Fruit fly (Drosophila melanogaster) whole organism, embryonic: ENCODE data around the gene CG43645.

ENCODE experiments used
- Atf6 ChIP-seq: fragments of 200-800 bp; sonication (Bioruptor generic); IDR thresholded peaks from 2 replicates; pipeline ENCODE4 v1.3.6; 2022; ENCODE audit warnings: missing biosample characterization, missing genetic modification characterization
- Blimp-1 ChIP-seq: fragments of 200-800 bp; sonication (Bioruptor generic); optimal IDR thresholded peaks from 3 replicates; lab custom pipeline; 2018; ENCODE audit warnings: missing biosample characterization, missing genetic modification characterization, mild to moderate bottlenecking, moderate library complexity, missing genetic modification reagents
- CG11093 ChIP-seq: fragments of 200-800 bp; sonication (Bioruptor generic); IDR thresholded peaks from 3 replicates; pipeline ENCODE4 v1.3.6; 2022; ENCODE audit warnings: missing biosample characterization, missing genetic modification characterization
- CG11398 ChIP-seq: fragments of 200-800 bp; sonication (Bioruptor generic); optimal IDR thresholded peaks from 2 replicates; lab custom pipeline; 2016; ENCODE audit warnings: missing biosample characterization, missing genetic modification characterization
- CG11560 ChIP-seq: fragments of 200-800 bp; sonication (Bioruptor generic); IDR thresholded peaks from 3 replicates; pipeline ENCODE4 v1.3.6; 2022; ENCODE audit warnings: missing biosample characterization, missing genetic modification characterization
- CG13287 ChIP-seq: fragments of 200-800 bp; sonication (Bioruptor generic); IDR thresholded peaks from 2 replicates; pipeline ENCODE4 v1.3.6; 2022; ENCODE audit warnings: missing biosample characterization, missing genetic modification characterization; ENCODE audit not compliant: partially characterized antibody
- CG14710 ChIP-seq: fragments of 200-800 bp; sonication (Bioruptor generic); optimal IDR thresholded peaks from 3 replicates; lab custom pipeline; 2019; ENCODE audit warnings: missing biosample characterization, mild to moderate bottlenecking, missing genetic modification characterization, moderate library complexity
- CG14965 ChIP-seq: fragments of 200-800 bp; sonication (Bioruptor generic); optimal IDR thresholded peaks from 2 replicates; lab custom pipeline; 2016; ENCODE audit warnings: missing biosample characterization, missing genetic modification characterization, borderline replicate concordance
- CG15696 ChIP-seq: fragments of 200-800 bp; sonication (Bioruptor generic); optimal IDR thresholded peaks from 2 replicates; lab custom pipeline; 2019; ENCODE audit warnings: missing biosample characterization, mild to moderate bottlenecking, missing genetic modification characterization, moderate library complexity
- CG17359 ChIP-seq: fragments of 200-800 bp; sonication (Bioruptor generic); optimal IDR thresholded peaks from 3 replicates; lab custom pipeline; 2018; ENCODE audit warnings: missing biosample characterization, mild to moderate bottlenecking, missing genetic modification characterization, moderate library complexity
- CG17829 ChIP-seq: fragments of 200-800 bp; optimal IDR thresholded peaks from 2 replicates; lab custom pipeline; 2019; ENCODE audit warnings: missing biosample characterization, mild to moderate bottlenecking, missing genetic modification characterization, moderate library complexity
- CG17912 ChIP-seq: fragments of 200-800 bp; sonication (Bioruptor generic); optimal IDR thresholded peaks from 2 replicates; lab custom pipeline; 2018; ENCODE audit warnings: missing biosample characterization, mild to moderate bottlenecking, missing genetic modification characterization
- CG18262 ChIP-seq: fragments of 200-800 bp; optimal IDR thresholded peaks from 3 replicates; lab custom pipeline; 2019; ENCODE audit warnings: missing biosample characterization, mild to moderate bottlenecking, missing genetic modification characterization, moderate library complexity
- CG2199 ChIP-seq: fragments of 200-800 bp; sonication (Bioruptor generic); IDR thresholded peaks from 3 replicates; pipeline ENCODE4 v1.3.6; 2022; ENCODE audit warnings: missing biosample characterization, missing genetic modification characterization
- CG30020 ChIP-seq: fragments of 200-800 bp; optimal IDR thresholded peaks from 2 replicates; lab custom pipeline; 2019; ENCODE audit warnings: missing biosample characterization, mild to moderate bottlenecking, missing genetic modification characterization, moderate library complexity
- CG31224 ChIP-seq: fragments of 200-800 bp; sonication (Bioruptor generic); IDR thresholded peaks from 2 replicates; pipeline ENCODE4 v1.3.6; 2022; ENCODE audit warnings: missing biosample characterization, missing genetic modification characterization
- CG32772 ChIP-seq: fragments of 200-800 bp; sonication (Bioruptor generic); IDR thresholded peaks from 2 replicates; pipeline ENCODE4 v1.3.6; 2022; ENCODE audit warnings: missing biosample characterization, missing genetic modification characterization
- CG34422 ChIP-seq: fragments of 200-800 bp; sonication (Bioruptor generic); IDR thresholded peaks from 3 replicates; pipeline ENCODE4 v1.3.6; 2022; ENCODE audit warnings: missing biosample characterization, missing genetic modification characterization
- CG3847 ChIP-seq: fragments of 200-800 bp; sonication (Bioruptor generic); IDR thresholded peaks from 2 replicates; pipeline ENCODE4 v1.3.6; 2022; ENCODE audit warnings: missing biosample characterization, missing genetic modification characterization
- CG6272 ChIP-seq: fragments of 200-800 bp; sonication (Bioruptor generic); IDR thresholded peaks from 2 replicates; pipeline ENCODE4 v1.3.6; 2022; ENCODE audit warnings: missing biosample characterization, missing genetic modification characterization
- CG7963 ChIP-seq: fragments of 200-800 bp; sonication (Bioruptor generic); IDR thresholded peaks from 3 replicates; pipeline ENCODE4 v1.3.6; 2022; ENCODE audit warnings: missing biosample characterization, missing genetic modification characterization; ENCODE audit not compliant: partially characterized antibody
- CG9609 ChIP-seq: fragments of 200-800 bp; sonication (Bioruptor generic); optimal IDR thresholded peaks from 3 replicates; lab custom pipeline; 2016; ENCODE audit warnings: missing biosample characterization, missing genetic modification characterization
- D19A ChIP-seq: fragments of 200-800 bp; optimal IDR thresholded peaks from 3 replicates; lab custom pipeline; 2019; ENCODE audit warnings: missing biosample characterization, mild to moderate bottlenecking, missing genetic modification characterization, moderate library complexity
- Eip74EF ChIP-seq, 2 experiments: fragments of 200-800 bp in 1 of 2; fragments of >200 bp in 1 of 2; sonication (Bioruptor generic) in 1 of 2; optimal IDR thresholded peaks; 2 replicates each; lab custom pipeline; 2017 to 2019; ENCODE audit warnings: missing biosample characterization in 2 of 2, missing genetic modification characterization in 2 of 2, mild to moderate bottlenecking in 1 of 2, moderate library complexity in 1 of 2
- Ets97D ChIP-seq: fragments of 200-800 bp; sonication (Bioruptor generic); optimal IDR thresholded peaks from 3 replicates; lab custom pipeline; 2016; ENCODE audit warnings: missing biosample characterization, missing genetic modification characterization
- HLH54F ChIP-seq: fragments of 200-800 bp; sonication (Bioruptor generic); optimal IDR thresholded peaks from 3 replicates; lab custom pipeline; 2016; ENCODE audit warnings: missing biosample characterization, missing genetic modification characterization
- Hsf ChIP-seq: fragments of 200-800 bp; sonication (Bioruptor generic); optimal IDR thresholded peaks from 3 replicates; lab custom pipeline; 2016; ENCODE audit warnings: missing biosample characterization, missing genetic modification characterization
- Jarid2 ChIP-seq: fragments of 200-800 bp; sonication (Bioruptor generic); optimal IDR thresholded peaks from 3 replicates; lab custom pipeline; 2017; ENCODE audit warnings: mild to moderate bottlenecking, missing biosample characterization, missing genetic modification reagents, missing genetic modification characterization
- NFAT ChIP-seq: fragments of 200-800 bp; sonication (Bioruptor generic); IDR thresholded peaks from 2 replicates; pipeline ENCODE4 v1.3.6; 2022; ENCODE audit warnings: missing biosample characterization, missing genetic modification characterization
- PHDP ChIP-seq: fragments of 200-800 bp; sonication (Bioruptor generic); optimal IDR thresholded peaks from 3 replicates; lab custom pipeline; 2018; ENCODE audit warnings: missing biosample characterization, mild to moderate bottlenecking, missing genetic modification characterization, moderate library complexity
- Ptx1 ChIP-seq: fragments of 200-800 bp; sonication (Bioruptor generic); IDR thresholded peaks from 2 replicates; pipeline ENCODE4 v1.3.6; 2022; ENCODE audit warnings: missing biosample characterization, missing genetic modification characterization
- Side ChIP-seq: fragments of 200-800 bp; sonication (Bioruptor generic); optimal IDR thresholded peaks from 2 replicates; lab custom pipeline; 2016; ENCODE audit warnings: missing biosample characterization, missing genetic modification characterization
- Xbp1 ChIP-seq: fragments of 200-800 bp; sonication (Bioruptor generic); optimal IDR thresholded peaks from 3 replicates; lab custom pipeline; 2016; ENCODE audit warnings: missing biosample characterization, mild to moderate bottlenecking, missing genetic modification characterization
- ara ChIP-seq: fragments of 200-800 bp; sonication (Bioruptor generic); IDR thresholded peaks from 2 replicates; pipeline ENCODE4 v1.3.6; 2022; ENCODE audit warnings: missing biosample characterization, missing genetic modification characterization
- caup ChIP-seq: fragments of 200-800 bp; sonication (Bioruptor generic); optimal IDR thresholded peaks from 3 replicates; lab custom pipeline; 2017; ENCODE audit warnings: missing biosample characterization, mild to moderate bottlenecking, missing genetic modification characterization, moderate library complexity; ENCODE audit not compliant: severe bottlenecking
- hkb ChIP-seq, 2 experiments: fragments of 200-800 bp in 1 of 2; fragments of >200 bp in 1 of 2; sonication (Bioruptor generic) in 1 of 2; IDR thresholded peaks in 1 of 2; optimal IDR thresholded peaks in 1 of 2; 2 replicates each; pipeline versions ENCODE4 v1.3.6 to Lab custom; 2017 to 2022; ENCODE audit warnings: missing biosample characterization in 1 of 2, missing genetic modification characterization in 1 of 2
- ind ChIP-seq: fragments of 200-800 bp; sonication (Bioruptor generic); optimal IDR thresholded peaks from 3 replicates; lab custom pipeline; 2016; ENCODE audit warnings: missing biosample characterization, missing genetic modification characterization
- jigr1 ChIP-seq: fragments of 200-800 bp; sonication (Bioruptor generic); IDR thresholded peaks from 3 replicates; pipeline ENCODE4 v1.3.6; 2022; ENCODE audit warnings: missing biosample characterization, missing genetic modification characterization
- knrl ChIP-seq: fragments of 200-800 bp; sonication (Bioruptor generic); IDR thresholded peaks from 3 replicates; pipeline ENCODE4 v1.3.6; 2022; ENCODE audit warnings: missing biosample characterization, missing genetic modification characterization; ENCODE audit not compliant: partially characterized antibody
- mam ChIP-seq: fragments of 200-800 bp; sonication (Bioruptor generic); optimal IDR thresholded peaks from 3 replicates; lab custom pipeline; 2016; ENCODE audit warnings: missing biosample characterization, missing genetic modification characterization
- mirr ChIP-seq: fragments of 200-800 bp; sonication (Bioruptor generic); optimal IDR thresholded peaks from 3 replicates; lab custom pipeline; 2018; ENCODE audit warnings: missing biosample characterization, mild to moderate bottlenecking, missing genetic modification characterization
- nom ChIP-seq: fragments of 200-800 bp; sonication (Bioruptor generic); optimal IDR thresholded peaks from 2 replicates; lab custom pipeline; 2017; ENCODE audit warnings: missing biosample characterization, missing genetic modification characterization, mild to moderate bottlenecking, moderate library complexity, missing genetic modification reagents
- pita ChIP-seq: fragments of 200-800 bp; sonication (Bioruptor generic); optimal IDR thresholded peaks from 2 replicates; lab custom pipeline; 2017; ENCODE audit warnings: missing biosample characterization, mild to moderate bottlenecking, missing genetic modification characterization
- row ChIP-seq: fragments of 200-800 bp; sonication (Bioruptor generic); IDR thresholded peaks from 3 replicates; pipeline ENCODE4 v1.3.6; 2022; ENCODE audit warnings: missing biosample characterization, missing genetic modification characterization
- sd ChIP-seq: fragments of 200-800 bp; sonication (Bioruptor generic); optimal IDR thresholded peaks from 3 replicates; lab custom pipeline; 2018; ENCODE audit warnings: missing biosample characterization, mild to moderate bottlenecking, missing genetic modification characterization, moderate library complexity
- tio ChIP-seq: fragments of 200-800 bp; sonication (Bioruptor generic); optimal IDR thresholded peaks from 2 replicates; lab custom pipeline; 2017; ENCODE audit warnings: missing biosample characterization, missing genetic modification characterization, inconsistent platforms
- wor ChIP-seq: fragments of 200-800 bp; sonication (Bioruptor generic); IDR thresholded peaks from 2 replicates; pipeline ENCODE4 v1.3.6; 2022; ENCODE audit warnings: missing biosample characterization, missing genetic modification characterization

CG43645 gene

DNA sequence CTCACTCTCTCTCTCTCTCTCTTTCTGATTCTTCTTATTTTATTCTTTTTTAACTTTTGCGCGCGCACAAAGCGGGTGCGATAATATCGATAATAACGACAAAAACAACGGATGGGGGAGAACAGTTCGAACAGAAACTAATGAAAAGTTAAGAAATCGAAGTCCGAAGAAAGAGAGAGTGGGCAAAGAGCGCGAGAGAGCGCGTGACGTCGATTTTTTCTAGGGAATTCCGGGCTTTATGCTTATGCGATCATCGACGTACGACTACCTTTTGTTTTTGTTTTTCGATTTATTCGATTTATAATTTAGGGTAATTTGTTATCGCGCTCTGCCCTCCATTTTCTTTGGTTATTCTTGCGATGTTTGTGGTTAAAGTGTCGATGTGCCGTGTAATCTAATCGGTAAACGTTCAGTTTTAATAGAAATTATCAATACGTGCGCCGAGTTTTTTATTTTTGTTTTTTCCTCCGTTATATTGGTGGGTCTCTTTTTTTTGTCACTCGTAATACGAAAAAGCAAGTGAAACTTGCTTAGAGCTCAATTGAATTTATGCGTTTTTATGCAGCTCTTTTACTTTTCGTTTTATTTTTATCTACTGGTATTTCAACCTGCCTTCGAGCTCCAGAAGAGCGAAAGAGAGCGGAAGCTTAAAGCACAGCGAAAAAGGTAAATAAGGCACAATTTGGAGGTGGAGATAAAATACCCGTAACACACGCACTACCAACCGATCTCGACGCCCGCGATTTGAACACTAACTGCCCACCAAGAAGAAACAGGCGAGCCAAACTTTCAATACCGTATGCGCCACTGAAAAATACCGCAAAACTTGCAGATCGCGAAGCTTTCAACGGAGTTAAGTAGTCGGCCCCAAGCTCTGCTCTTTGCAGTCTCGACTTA is 35.7 kb upstream of the CG43645 start, which contains the start of gene dl (continued):
- TF ChIP-seq CG2199 (GFP tag; lab: Robert Waterston, UW) (peak; percentile 13; the same call in 1 of the 3 replicates), Ets97D (no peak), ara (GFP tag; lab: Robert Waterston, UW) (0 out of 2 replicates have a peak, but pooled peaks have one; percentile 13), CG34422 (GFP tag; lab: Robert Waterston, UW) (peak; percentile 18; the same call in 1 of the 3 replicates), knrl (no peak; the same call in 2 of the 3 replicates), CG17912 (GFP tag; lab: Kevin White, UChicago) (no peak), Hsf (GFP tag; lab: Kevin White, UChicago) (no peak), CG11560 (peak; percentile 47; the same call in 1 of the 3 replicates), CG11093 (GFP tag; lab: Robert Waterston, UW) (no peak), caup (GFP tag; lab: Kevin White, UChicago) (no peak), HLH54F (GFP tag; lab: Kevin White, UChicago) (no peak), CG17359 (tag; lab: Kevin White, UChicago) (no peak), wor (GFP tag; lab: Robert Waterston, UW) (no peak), CG30020 (tag; lab: Kevin White, UChicago) (no peak), Xbp1 (no peak), CG31224 (GFP tag; lab: Robert Waterston, UW) (no peak), jigr1 (GFP tag; lab: Robert Waterston, UW) (no peak), Side (GFP tag; lab: Kevin White, UChicago) (no peak), Jarid2 (GFP tag; lab: Kevin White, UChicago) (peak; percentile 90), CG15696 (tag; lab: Kevin White, UChicago) (no peak), ind (no peak), CG17829 (tag; lab: Kevin White, UChicago) (no peak), row (GFP tag; lab: Robert Waterston, UW) (peak; percentile 55; the same call in 2 of the 3 replicates), CG14710 (tag; lab: Kevin White, UChicago) (no peak), Blimp-1 (GFP tag; lab: Kevin White, UChicago) (peak; percentile 58), Eip74EF (GFP tag; optimal IDR thresholded peaks at IDR 0.05; lab: Kevin White, UChicago) (no peak), Atf6 (GFP tag; lab: Robert Waterston, UW) (0 out of 2 replicates have a peak, but pooled peaks have one; percentile 22), hkb (optimal IDR thresholded peaks at IDR 0.05; lab: Kevin White, UChicago) (no peak), hkb (GFP tag; IDR thresholded peaks at IDR 0.05; lab: Robert Waterston, UW) (peak; percentile 9; the same call in 1 of the 2 replicates), CG6272 (no peak), CG9609 (GFP tag; lab: Kevin White, UChicago) (no peak), CG11398 (no peak), CG13287 (GFP tag; lab: Robert Waterston, UW) (peak; percentile 38; the same call in 1 of the 2 replicates), PHDP (tag; lab: Kevin White, UChicago) (no peak), mam (GFP tag; lab: Kevin White, UChicago) (no peak), D19A (peak; percentile 10), CG32772 (no peak), CG7963 (GFP tag; lab: Robert Waterston, UW) (no peak), nom (GFP tag; lab: Kevin White, UChicago) (peak; percentile 18), NFAT (GFP tag; lab: Robert Waterston, UW) (peak; percentile 46; the same call in 1 of the 2 replicates), sd (peak; percentile 68), mirr (GFP tag; lab: Kevin White, UChicago) (peak; percentile 21), CG3847 (GFP tag; lab: Robert Waterston, UW) (no peak), tio (GFP tag; lab: Kevin White, UChicago) (no peak), pita (no peak), CG14965 (GFP tag; lab: Kevin White, UChicago) (no peak), CG18262 (tag; lab: Kevin White, UChicago) (peak; percentile 5), Ptx1 (GFP tag; lab: Robert Waterston, UW) (peak; percentile 20; the same call in 1 of the 2 replicates)
